Fruit fly (Drosophila melanogaster) whole organism, embryonic: Measurements from ENCODE around the gene CG1309.

ENCODE experiments used
- Adf1 ChIP-seq: fragments of 200-800 bp; sonication (Bioruptor generic); IDR thresholded peaks from 2 replicates; pipeline ENCODE4 v1.3.6; 2022; ENCODE audit warnings: missing biosample characterization, missing genetic modification characterization
- Antp ChIP-seq: fragments of 200-800 bp; sonication (Bioruptor generic); optimal IDR thresholded peaks from 3 replicates; lab custom pipeline; 2016; ENCODE audit warnings: missing biosample characterization, missing genetic modification characterization
- Atf-2 ChIP-seq: fragments of 200-800 bp; sonication (Bioruptor generic); optimal IDR thresholded peaks from 2 replicates; lab custom pipeline; 2016; ENCODE audit warnings: missing biosample characterization, missing genetic modification characterization
- Bgb ChIP-seq: fragments of 200-800 bp; sonication (Bioruptor generic); IDR thresholded peaks from 2 replicates; pipeline ENCODE4 v1.3.6; 2022; ENCODE audit warnings: missing biosample characterization, missing genetic modification characterization; ENCODE audit not compliant: partially characterized antibody
- CG10147 ChIP-seq: fragments of 200-800 bp; sonication (Bioruptor generic); optimal IDR thresholded peaks from 2 replicates; lab custom pipeline; 2019; ENCODE audit warnings: missing biosample characterization, mild to moderate bottlenecking, missing genetic modification characterization, moderate library complexity
- CG10959 ChIP-seq: fragments of 200-800 bp; sonication (Bioruptor generic); IDR thresholded peaks from 2 replicates; pipeline ENCODE4 v1.3.6; 2022; ENCODE audit warnings: missing biosample characterization, missing genetic modification characterization
- CG11504 ChIP-seq: fragments of 200-800 bp; sonication (Bioruptor generic); optimal IDR thresholded peaks from 3 replicates; lab custom pipeline; 2019; ENCODE audit warnings: missing biosample characterization, mild to moderate bottlenecking, missing genetic modification characterization, moderate library complexity
- CG12769 ChIP-seq: fragments of 200-800 bp; sonication (Bioruptor generic); optimal IDR thresholded peaks from 2 replicates; lab custom pipeline; 2019; ENCODE audit warnings: missing biosample characterization, mild to moderate bottlenecking, missing genetic modification characterization, moderate library complexity
- CG13287 ChIP-seq: fragments of 200-800 bp; sonication (Bioruptor generic); IDR thresholded peaks from 2 replicates; pipeline ENCODE4 v1.3.6; 2022; ENCODE audit warnings: missing biosample characterization, missing genetic modification characterization; ENCODE audit not compliant: partially characterized antibody
- CG14014 ChIP-seq: fragments of 200-800 bp; sonication (Bioruptor generic); IDR thresholded peaks from 2 replicates; pipeline ENCODE4 v1.3.6; 2022; ENCODE audit warnings: missing biosample characterization, missing genetic modification characterization
- CG15601 ChIP-seq: fragments of 200-800 bp; sonication (Bioruptor generic); optimal IDR thresholded peaks from 3 replicates; lab custom pipeline; 2019; ENCODE audit warnings: missing biosample characterization, mild to moderate bottlenecking, missing genetic modification characterization, moderate library complexity
- CG17359 ChIP-seq: fragments of 200-800 bp; sonication (Bioruptor generic); optimal IDR thresholded peaks from 3 replicates; lab custom pipeline; 2018; ENCODE audit warnings: missing biosample characterization, mild to moderate bottlenecking, missing genetic modification characterization, moderate library complexity
- CG2116 ChIP-seq: fragments of 200-800 bp; sonication (Bioruptor generic); optimal IDR thresholded peaks from 3 replicates; lab custom pipeline; 2018; ENCODE audit warnings: missing biosample characterization, mild to moderate bottlenecking, missing genetic modification characterization
- CG2120 ChIP-seq: fragments of 200-800 bp; sonication (Bioruptor generic); optimal IDR thresholded peaks from 3 replicates; lab custom pipeline; 2016; ENCODE audit warnings: missing biosample characterization, missing genetic modification characterization
- CG2678 ChIP-seq: fragments of 200-800 bp; sonication (Bioruptor generic); optimal IDR thresholded peaks from 3 replicates; lab custom pipeline; 2019; ENCODE audit warnings: missing biosample characterization, mild to moderate bottlenecking, missing genetic modification characterization, moderate library complexity
- CG34376 ChIP-seq: fragments of 200-800 bp; sonication (Bioruptor generic); optimal IDR thresholded peaks from 2 replicates; lab custom pipeline; 2018; ENCODE audit warnings: missing biosample characterization, mild to moderate bottlenecking, missing genetic modification characterization
- CG3726 ChIP-seq: fragments of 200-800 bp; sonication (Bioruptor generic); IDR thresholded peaks from 3 replicates; pipeline ENCODE4, ENCODE4 v1.3.6; 2022; ENCODE audit warnings: missing biosample characterization, missing genetic modification characterization
- CG3995 ChIP-seq: fragments of 200-800 bp; sonication (Bioruptor generic); optimal IDR thresholded peaks from 3 replicates; lab custom pipeline; 2016; ENCODE audit warnings: missing biosample characterization, missing genetic modification characterization
- CG4360 ChIP-seq: fragments of 200-800 bp; sonication (Bioruptor generic); IDR thresholded peaks from 2 replicates; pipeline ENCODE4 v1.3.6; 2022; ENCODE audit warnings: missing biosample characterization, missing genetic modification characterization
- CG4404 ChIP-seq: fragments of 200-800 bp; sonication (Bioruptor generic); IDR thresholded peaks from 2 replicates; pipeline ENCODE4 v1.3.6; 2022; ENCODE audit warnings: missing biosample characterization, missing genetic modification characterization
- CG4707 ChIP-seq: fragments of 200-800 bp; sonication (Bioruptor generic); optimal IDR thresholded peaks from 2 replicates; lab custom pipeline; 2018; ENCODE audit warnings: missing biosample characterization, mild to moderate bottlenecking, missing genetic modification characterization, moderate library complexity
- CG8089 ChIP-seq: fragments of 200-800 bp; sonication (Bioruptor generic); optimal IDR thresholded peaks from 3 replicates; lab custom pipeline; 2016; ENCODE audit warnings: missing biosample characterization, missing genetic modification characterization
- CoRest ChIP-seq: fragments of 200-800 bp; sonication (Bioruptor generic); optimal IDR thresholded peaks from 3 replicates; lab custom pipeline; 2018; ENCODE audit warnings: missing biosample characterization, mild to moderate bottlenecking, missing genetic modification characterization, moderate library complexity
- Dll ChIP-seq: fragments of 200-800 bp; sonication (Bioruptor generic); IDR thresholded peaks from 4 replicates; pipeline ENCODE4 v1.3.6; 2022; ENCODE audit warnings: missing biosample characterization, missing genetic modification characterization; ENCODE audit not compliant: partially characterized antibody
- Eip74EF ChIP-seq, 2 experiments: fragments of 200-800 bp in 1 of 2; fragments of >200 bp in 1 of 2; sonication (Bioruptor generic) in 1 of 2; optimal IDR thresholded peaks; 2 replicates each; lab custom pipeline; 2017 to 2019; ENCODE audit warnings: missing biosample characterization in 2 of 2, missing genetic modification characterization in 2 of 2, mild to moderate bottlenecking in 1 of 2, moderate library complexity in 1 of 2
- Hand ChIP-seq: fragments of 200-800 bp; sonication (Bioruptor generic); optimal IDR thresholded peaks from 2 replicates; lab custom pipeline; 2017; ENCODE audit warnings: mild to moderate bottlenecking, missing biosample characterization, missing genetic modification reagents, missing genetic modification characterization
- HmgZ ChIP-seq: fragments of 200-800 bp; sonication (Bioruptor generic); optimal IDR thresholded peaks from 2 replicates; lab custom pipeline; 2018; ENCODE audit warnings: missing biosample characterization, mild to moderate bottlenecking, missing genetic modification characterization
- Hr3 ChIP-seq: fragments of 200-800 bp; sonication (Bioruptor generic); optimal IDR thresholded peaks from 3 replicates; lab custom pipeline; 2016; ENCODE audit warnings: missing biosample characterization, missing genetic modification characterization
- Jarid2 ChIP-seq: fragments of 200-800 bp; sonication (Bioruptor generic); optimal IDR thresholded peaks from 3 replicates; lab custom pipeline; 2017; ENCODE audit warnings: mild to moderate bottlenecking, missing biosample characterization, missing genetic modification reagents, missing genetic modification characterization
- Med ChIP-seq: fragments of 200-800 bp; sonication (Bioruptor generic); peaks from one replicate; lab custom pipeline; 2016; ENCODE audit warnings: missing biosample characterization, missing genetic modification characterization, mild to moderate bottlenecking, inconsistent platforms, moderate library complexity
- Nf-YC ChIP-seq: fragments of 200-800 bp; optimal IDR thresholded peaks from 3 replicates; lab custom pipeline; 2019; ENCODE audit warnings: missing biosample characterization, mild to moderate bottlenecking, missing genetic modification characterization, moderate library complexity
- Tbp ChIP-seq: fragments of >200 bp; optimal IDR thresholded peaks from 2 replicates; lab custom pipeline; 2018; ENCODE audit warnings: missing biosample characterization, missing genetic modification characterization
- Trl ChIP-seq, 3 experiments: fragments of >200 bp in 2 of 3; fragments of 200-800 bp in 1 of 3; sonication (Bioruptor generic) in 1 of 3; optimal IDR thresholded peaks; 2 replicates in 1 of 3; 3 replicates in 2 of 3; lab custom pipeline; 2016 to 2017; ENCODE audit warnings: missing biosample characterization in 1 of 3, missing genetic modification characterization in 1 of 3
- ac ChIP-seq: fragments of 200-800 bp; sonication (Bioruptor generic); optimal IDR thresholded peaks from 3 replicates; lab custom pipeline; 2017; ENCODE audit warnings: missing biosample characterization, mild to moderate bottlenecking, missing genetic modification characterization
- ap ChIP-seq: fragments of 200-800 bp; sonication (Bioruptor generic); IDR thresholded peaks from 2 replicates; pipeline ENCODE4 v1.3.6; 2022; ENCODE audit warnings: missing biosample characterization, missing genetic modification characterization
- cg ChIP-seq: fragments of 200-800 bp; sonication (Bioruptor generic); optimal IDR thresholded peaks from 3 replicates; lab custom pipeline; 2019; ENCODE audit warnings: missing biosample characterization, mild to moderate bottlenecking, missing genetic modification characterization, moderate library complexity
- chm ChIP-seq: fragments of 200-800 bp; sonication (Bioruptor generic); IDR thresholded peaks from 2 replicates; pipeline ENCODE4 v1.3.6; 2022; ENCODE audit warnings: missing biosample characterization, missing genetic modification characterization
- ci ChIP-seq: fragments of 200-800 bp; sonication (Bioruptor generic); IDR thresholded peaks from 3 replicates; pipeline ENCODE4 v1.3.6; 2022; ENCODE audit warnings: missing biosample characterization, missing genetic modification characterization
- crol ChIP-seq: fragments of 200-800 bp; sonication (Bioruptor generic); IDR thresholded peaks from 2 replicates; pipeline ENCODE4 v1.3.6; 2022; ENCODE audit warnings: missing biosample characterization, missing genetic modification characterization
- dan ChIP-seq: fragments of 200-800 bp; sonication (Bioruptor generic); IDR thresholded peaks from 2 replicates; pipeline ENCODE4 v1.3.6; 2022; ENCODE audit warnings: missing biosample characterization, missing genetic modification characterization
- kay ChIP-seq: fragments of 200-800 bp; sonication (Bioruptor generic); optimal IDR thresholded peaks from 2 replicates; lab custom pipeline; 2016; ENCODE audit warnings: missing biosample characterization, missing genetic modification characterization
- nerfin-2 ChIP-seq: fragments of 200-800 bp; sonication (Bioruptor generic); IDR thresholded peaks from 2 replicates; pipeline ENCODE4 v1.3.6; 2022; ENCODE audit warnings: missing biosample characterization, missing genetic modification characterization; ENCODE audit not compliant: partially characterized antibody
- oc ChIP-seq: fragments of 200-800 bp; sonication (Bioruptor generic); optimal IDR thresholded peaks from 2 replicates; lab custom pipeline; 2018; ENCODE audit warnings: missing biosample characterization, mild to moderate bottlenecking, missing genetic modification characterization, moderate library complexity
- odd ChIP-seq: fragments of 200-800 bp; sonication (Bioruptor generic); optimal IDR thresholded peaks from 2 replicates; lab custom pipeline; 2017; ENCODE audit warnings: missing biosample characterization, mild to moderate bottlenecking, missing genetic modification characterization
- repo ChIP-seq: fragments of 200-800 bp; sonication (Bioruptor generic); optimal IDR thresholded peaks from 2 replicates; lab custom pipeline; 2016; ENCODE audit warnings: missing biosample characterization, missing genetic modification characterization
- row ChIP-seq: fragments of 200-800 bp; sonication (Bioruptor generic); IDR thresholded peaks from 3 replicates; pipeline ENCODE4 v1.3.6; 2022; ENCODE audit warnings: missing biosample characterization, missing genetic modification characterization
- sens ChIP-seq: fragments of 200-800 bp; sonication (Bioruptor generic); peaks from one replicate; lab custom pipeline; 2016; ENCODE audit warnings: missing biosample characterization, missing genetic modification characterization
- sim ChIP-seq: fragments of 200-800 bp; sonication (Bioruptor generic); IDR thresholded peaks from 2 replicates; pipeline ENCODE4 v1.3.6; 2022; ENCODE audit warnings: missing biosample characterization, missing genetic modification characterization
- tx ChIP-seq: fragments of 200-800 bp; sonication (Bioruptor generic); optimal IDR thresholded peaks from 2 replicates; lab custom pipeline; 2016; ENCODE audit warnings: missing biosample characterization, missing genetic modification characterization
- vvl ChIP-seq: fragments of 200-800 bp; sonication (Bioruptor generic); IDR thresholded peaks from 2 replicates; pipeline ENCODE4 v1.3.6; 2022; ENCODE audit warnings: missing biosample characterization, missing genetic modification characterization

CG1309 gene

dm6 chr3L:4227164-4227563, 32.1 kb upstream of the CG1309 start, which contains the start of gene CG46460 (continued):
- TF ChIP-seq nerfin-2 (peak; percentile 35; the same call in 1 of the 2 replicates), ap (GFP tag; lab: Robert Waterston, UW) (no peak), Trl (optimal IDR thresholded peaks at IDR 0.05; lab: Kevin White, UChicago) (peak; percentile 55 to 67), Trl (GFP tag; optimal IDR thresholded peaks at IDR 0.05; lab: Kevin White, UChicago) (no peak), CG11504 (tag; lab: Kevin White, UChicago) (no peak), chm (GFP tag; lab: Robert Waterston, UW) (peak; percentile 69), dan (GFP tag; lab: Robert Waterston, UW) (no peak), CG17359 (tag; lab: Kevin White, UChicago) (no peak), ac (peak; percentile 9), CG13287 (GFP tag; lab: Robert Waterston, UW) (peak; percentile 36; the same call in 1 of the 2 replicates), CG10147 (GFP tag; lab: Kevin White, UChicago) (no peak), Med (GFP tag; lab: Kevin White, UChicago) (peak; percentile 84), CG12769 (peak; percentile 19), CoRest (tag; lab: Kevin White, UChicago) (no peak), Antp (GFP tag; lab: Kevin White, UChicago) (no peak), CG4707 (GFP tag; lab: Kevin White, UChicago) (peak; percentile 2), CG14014 (0 out of 2 replicates have a peak, but pooled peaks have one; percentile 20), Tbp (GFP tag; lab: Kevin White, UChicago) (no peak), CG4404 (GFP tag; lab: Robert Waterston, UW) (no peak), cg (peak; percentile 94), kay (no peak), CG34376 (GFP tag; lab: Kevin White, UChicago) (peak; percentile 6), CG8089 (GFP tag; lab: Kevin White, UChicago) (peak; percentile 24), row (GFP tag; lab: Robert Waterston, UW) (0 out of 3 replicates have a peak, but pooled peaks have one; percentile 24), CG10959 (GFP tag; lab: Robert Waterston, UW) (no peak), Jarid2 (GFP tag; lab: Kevin White, UChicago) (peak; percentile 84), tx (GFP tag; lab: Kevin White, UChicago) (no peak), CG3726 (GFP tag; lab: Robert Waterston, UW) (no peak), CG4360 (peak; percentile 39; the same call in 1 of the 2 replicates), Dll (GFP tag; lab: Robert Waterston, UW) (0 out of 4 replicates have a peak, but pooled peaks have one; percentile 22), oc (peak; percentile 43), vvl (GFP tag; lab: Robert Waterston, UW) (peak; percentile 41; the same call in 1 of the 2 replicates), ci (peak; percentile 64), repo (peak; percentile 10), sim (no peak), Bgb (GFP tag; lab: Robert Waterston, UW) (no peak), CG2678 (tag; lab: Kevin White, UChicago) (peak; percentile 4), odd (no peak), CG2116 (GFP tag; lab: Kevin White, UChicago) (no peak), Adf1 (GFP tag; lab: Robert Waterston, UW) (peak; percentile 58), CG2120 (no peak), Hr3 (GFP tag; lab: Kevin White, UChicago) (no peak), HmgZ (peak; percentile 4), Atf-2 (GFP tag; lab: Kevin White, UChicago) (no peak), Hand (GFP tag; lab: Kevin White, UChicago) (no peak), crol (peak; percentile 57), Nf-YC (tag; lab: Kevin White, UChicago) (peak; percentile 6), CG15601 (tag; lab: Kevin White, UChicago) (peak; percentile 2), CG3995 (GFP tag; lab: Kevin White, UChicago) (no peak), Eip74EF (GFP tag; optimal IDR thresholded peaks at IDR 0.05; lab: Kevin White, UChicago) (no peak), sens (GFP tag; lab: Kevin White, UChicago) (peak; percentile 81)
